Fruit fly (Drosophila melanogaster) whole organism: ENCODE results near the gene CG31055.

Experiments used
- CG8478 ChIP-seq: fragments of >200 bp; optimal IDR thresholded peaks from 2 replicates; lab custom pipeline; 2018; ENCODE audit warnings: inconsistent platforms
- Dll ChIP-seq: fragments of >200 bp; optimal IDR thresholded peaks from 2 replicates; lab custom pipeline; 2017
- EcR ChIP-seq, 2 experiments: fragments of >200 bp; optimal IDR thresholded peaks; 2 replicates each; lab custom pipeline; 2017; ENCODE audit warnings: missing biosample characterization in 2 of 2, missing genetic modification characterization in 2 of 2, missing genetic modification reagents in 2 of 2
- pan ChIP-seq: fragments of >200 bp; optimal IDR thresholded peaks from 2 replicates; lab custom pipeline; 2017
- psq ChIP-seq: fragments of >200 bp; optimal IDR thresholded peaks from 2 replicates; lab custom pipeline; 2017
- usp ChIP-seq: fragments of >200 bp; optimal IDR thresholded peaks from 2 replicates; lab custom pipeline; 2017; ENCODE audit warnings: missing biosample characterization, missing genetic modification characterization, mixed read lengths

dm6 chr3R:27685074-27685473 lies 2.9 kb downstream of the CG31055 start:
- no peak for TF ChIP-seq psq
- TF ChIP-seq CG8478 (lab: Kevin White, UChicago), result no peak
- TF ChIP-seq Dll (lab: Kevin White, UChicago), result no peak
- TF ChIP-seq pan, result no peak
- TF ChIP-seq EcR (GFP tag; optimal IDR thresholded peaks at IDR 0.05; lab: Kevin White, UChicago), result no peak
- no peak for TF ChIP-seq usp (GFP tag; lab: Kevin White, UChicago)
